Fruit fly (Drosophila melanogaster) whole organism, wandering third instar larva: ENCODE measurements around the gene lin-52.
A peak's percentile ranks its signal among the peaks of the same experiment; 100 is the strongest.

ENCODE experiments used
- Abd-B ChIP-seq: fragments of >200 bp; optimal IDR thresholded peaks from 2 replicates; lab custom pipeline; 2017; ENCODE audit warnings: missing biosample characterization, missing genetic modification characterization
- CG32264 ChIP-seq: fragments of 200-800 bp; sonication (Bioruptor generic); optimal IDR thresholded peaks from 2 replicates; lab custom pipeline; 2016; ENCODE audit warnings: missing biosample characterization, missing genetic modification characterization
- CG9705 ChIP-seq: fragments of 200-800 bp; sonication (Bioruptor generic); optimal IDR thresholded peaks from 2 replicates; lab custom pipeline; 2018; ENCODE audit warnings: missing biosample characterization, mild to moderate bottlenecking, missing genetic modification characterization
- CrebA ChIP-seq: fragments of 200-800 bp; sonication (Bioruptor generic); optimal IDR thresholded peaks from 2 replicates; lab custom pipeline; 2016; ENCODE audit warnings: missing biosample characterization, mild to moderate bottlenecking, missing genetic modification characterization, borderline replicate concordance
- Dfd ChIP-seq: fragments of >200 bp; optimal IDR thresholded peaks from 2 replicates; lab custom pipeline; 2017; ENCODE audit warnings: missing biosample characterization, missing genetic modification characterization
- Dif ChIP-seq: fragments of 200-275, 200-300 bp; sonication (Bioruptor generic); optimal IDR thresholded peaks from 2 replicates; lab custom pipeline; 2018; ENCODE audit warnings: missing biosample characterization, missing genetic modification characterization; ENCODE audit not compliant: partially characterized antibody
- GATAd ChIP-seq: sonication (Bioruptor generic); optimal IDR thresholded peaks from 2 replicates; lab custom pipeline; 2016; ENCODE audit warnings: missing biosample characterization, missing genetic modification characterization
- HLH106 ChIP-seq: fragments of 200-800 bp; optimal IDR thresholded peaks from 3 replicates; lab custom pipeline; 2019; ENCODE audit warnings: missing biosample characterization, mild to moderate bottlenecking, missing genetic modification characterization, moderate library complexity
- Hnf4 ChIP-seq: fragments of 200-800 bp; sonication (Bioruptor generic); optimal IDR thresholded peaks from 2 replicates; lab custom pipeline; 2016; ENCODE audit warnings: missing biosample characterization, mild to moderate bottlenecking, missing genetic modification characterization
- Hr78 ChIP-seq: fragments of >200 bp; optimal IDR thresholded peaks from 2 replicates; lab custom pipeline; 2017; ENCODE audit warnings: missing biosample characterization, missing genetic modification characterization
- Hr83 ChIP-seq: fragments of 200-300 bp; sonication (Bioruptor generic); optimal IDR thresholded peaks from 2 replicates; lab custom pipeline; 2016; ENCODE audit warnings: missing biosample characterization, mild to moderate bottlenecking, missing genetic modification characterization, moderate library complexity; ENCODE audit not compliant: poor library complexity, severe bottlenecking
- Jra ChIP-seq: sonication (Bioruptor generic); optimal IDR thresholded peaks from 2 replicates; lab custom pipeline; 2016; ENCODE audit warnings: missing biosample characterization, missing genetic modification characterization
- Mio ChIP-seq: sonication (Bioruptor generic); optimal IDR thresholded peaks from 2 replicates; lab custom pipeline; 2016; ENCODE audit warnings: missing biosample characterization, missing genetic modification characterization
- Myc ChIP-seq: fragments of >200 bp; optimal IDR thresholded peaks from 2 replicates; lab custom pipeline; 2017
- N ChIP-seq: fragments of >200 bp; optimal IDR thresholded peaks from 2 replicates; lab custom pipeline; 2018; ENCODE audit warnings: missing biosample characterization, missing external identifiers, missing genetic modification characterization
- OdsH ChIP-seq: fragments of 200-800 bp; sonication (Bioruptor generic); optimal IDR thresholded peaks from 2 replicates; lab custom pipeline; 2016; ENCODE audit warnings: missing biosample characterization, mild to moderate bottlenecking, missing genetic modification characterization
- Rel ChIP-seq, 2 experiments: fragments of 200-800 bp; sonication (Bioruptor generic) in 1 of 2; optimal IDR thresholded peaks; 2 replicates in 1 of 2; 3 replicates in 1 of 2; lab custom pipeline; 2016 to 2019; ENCODE audit warnings: mild to moderate bottlenecking in 2 of 2, missing biosample characterization in 2 of 2, missing genetic modification characterization in 2 of 2, moderate library complexity in 1 of 2
- Sp1 ChIP-seq: fragments of 200-800 bp; sonication (Bioruptor generic); optimal IDR thresholded peaks from 3 replicates; lab custom pipeline; 2019; ENCODE audit warnings: missing biosample characterization, mild to moderate bottlenecking, missing genetic modification characterization, moderate library complexity
- Vsx2 ChIP-seq: fragments of 200-300, 225-300 bp; sonication (Bioruptor generic); optimal IDR thresholded peaks from 2 replicates; lab custom pipeline; 2018; ENCODE audit warnings: missing biosample characterization, missing genetic modification characterization; ENCODE audit not compliant: partially characterized antibody
- br ChIP-seq: fragments of 200-800 bp; sonication (Bioruptor generic); optimal IDR thresholded peaks from 2 replicates; lab custom pipeline; 2016; ENCODE audit warnings: missing biosample characterization, missing genetic modification characterization
- brk ChIP-seq: fragments of 200-800 bp; sonication (Bioruptor generic); optimal IDR thresholded peaks from 2 replicates; lab custom pipeline; 2016; ENCODE audit warnings: missing biosample characterization, mild to moderate bottlenecking, missing genetic modification characterization
- dl ChIP-seq, 2 experiments: fragments of 175-275, 200-275 bp in 1 of 2; fragments of 200-275 bp in 1 of 2; sonication (Bioruptor generic); optimal IDR thresholded peaks; lab custom pipeline; 2018; ENCODE audit warnings: mild to moderate bottlenecking in 2 of 2, missing biosample characterization in 2 of 2, missing genetic modification characterization in 2 of 2, moderate library complexity in 2 of 2; ENCODE audit not compliant: partially characterized antibody in 2 of 2, insufficient read depth in 1 of 2
- dmrt93B ChIP-seq: fragments of 200-800 bp; sonication (Bioruptor generic); optimal IDR thresholded peaks from 2 replicates; lab custom pipeline; 2018; ENCODE audit warnings: missing biosample characterization, mild to moderate bottlenecking, missing genetic modification characterization
- dsf ChIP-seq: sonication (Bioruptor generic); optimal IDR thresholded peaks from 2 replicates; lab custom pipeline; 2016; ENCODE audit warnings: missing biosample characterization, missing genetic modification characterization, borderline replicate concordance
- ey ChIP-seq: fragments of 200-800 bp; sonication (Bioruptor generic); optimal IDR thresholded peaks from 2 replicates; lab custom pipeline; 2016; ENCODE audit warnings: missing biosample characterization, missing genetic modification characterization
- foxo ChIP-seq, 2 experiments: fragments of 200-800 bp; sonication (Bioruptor generic); optimal IDR thresholded peaks; 2 replicates in 1 of 2; 3 replicates in 1 of 2; lab custom pipeline; 2016 to 2017; ENCODE audit warnings: missing biosample characterization in 2 of 2, missing genetic modification characterization in 2 of 2
- fru ChIP-seq: fragments of 200-800 bp; sonication (Bioruptor generic); optimal IDR thresholded peaks from 3 replicates; lab custom pipeline; 2016; ENCODE audit warnings: missing biosample characterization, mild to moderate bottlenecking, missing genetic modification characterization
- h ChIP-seq: fragments of 200-800 bp; sonication (Bioruptor generic); optimal IDR thresholded peaks from 3 replicates; lab custom pipeline; 2016; ENCODE audit warnings: missing biosample characterization, mild to moderate bottlenecking, missing genetic modification characterization
- jim ChIP-seq: fragments of 175-275, 200-325 bp; sonication (Bioruptor generic); optimal IDR thresholded peaks from 2 replicates; lab custom pipeline; 2016; ENCODE audit warnings: missing biosample characterization, mild to moderate bottlenecking, missing genetic modification characterization
- lola ChIP-seq: fragments of >200 bp; optimal IDR thresholded peaks from 2 replicates; lab custom pipeline; 2017; ENCODE audit warnings: missing biosample characterization, missing genetic modification characterization
- pan ChIP-seq: fragments of >200 bp; optimal IDR thresholded peaks from 2 replicates; lab custom pipeline; 2017
- psq ChIP-seq: fragments of 200-800 bp; sonication (Bioruptor generic); optimal IDR thresholded peaks from 3 replicates; lab custom pipeline; 2017; ENCODE audit warnings: missing biosample characterization, mild to moderate bottlenecking, missing genetic modification characterization, moderate library complexity
- rgr ChIP-seq: fragments of 200-800 bp; sonication (Bioruptor generic); optimal IDR thresholded peaks from 3 replicates; lab custom pipeline; 2016; ENCODE audit warnings: missing biosample characterization, mild to moderate bottlenecking, missing genetic modification characterization
- sage ChIP-seq: fragments of 200-800 bp; sonication (Bioruptor generic); optimal IDR thresholded peaks from 2 replicates; lab custom pipeline; 2016; ENCODE audit warnings: missing biosample characterization, mild to moderate bottlenecking, missing genetic modification characterization
- sv ChIP-seq: fragments of 200-800 bp; sonication (Bioruptor generic); optimal IDR thresholded peaks from 3 replicates; lab custom pipeline; 2016; ENCODE audit warnings: missing biosample characterization, missing genetic modification characterization
- tai ChIP-seq: sonication (Bioruptor generic); optimal IDR thresholded peaks from 2 replicates; lab custom pipeline; 2016; ENCODE audit warnings: missing biosample characterization, missing genetic modification characterization
- usp ChIP-seq: fragments of >200 bp; optimal IDR thresholded peaks from 2 replicates; lab custom pipeline; 2017; ENCODE audit warnings: missing biosample characterization, missing genetic modification characterization
- woc ChIP-seq: sonication (Bioruptor generic); optimal IDR thresholded peaks from 2 replicates; lab custom pipeline; 2016; ENCODE audit warnings: missing biosample characterization, mild to moderate bottlenecking, missing genetic modification characterization

lin-52 gene

dm6 chrX:5744992-5745732, 9.6 kb downstream of the lin-52 start:
- no peak for TF ChIP-seq Rel (GFP tag; optimal IDR thresholded peaks at IDR 0.05; lab: Kevin White, UChicago)
- no peak for TF ChIP-seq Rel (tag; optimal IDR thresholded peaks at IDR 0.05; lab: Kevin White, UChicago)
- TF ChIP-seq h (GFP tag; lab: Kevin White, UChicago) = peak; percentile 23
- no peak for TF ChIP-seq OdsH
- TF ChIP-seq rgr (GFP tag; lab: Kevin White, UChicago) = peak; percentile 13
- TF ChIP-seq pan (lab: Kevin White, UChicago) = no peak
- TF ChIP-seq woc (GFP tag; lab: Kevin White, UChicago) = peak; percentile 74
- TF ChIP-seq jim (GFP tag; lab: Kevin White, UChicago) = no peak
- TF ChIP-seq usp = no peak
- TF ChIP-seq GATAd (GFP tag; lab: Kevin White, UChicago) = no peak
- TF ChIP-seq Hnf4 (GFP tag; lab: Kevin White, UChicago) = no peak
- TF ChIP-seq sv = no peak
- no peak for TF ChIP-seq Dif (GFP tag; lab: Kevin White, UChicago)
- no peak for TF ChIP-seq psq (GFP tag; lab: Kevin White, UChicago)
- TF ChIP-seq Abd-B (GFP tag; lab: Kevin White, UChicago) = no peak
- TF ChIP-seq Mio = no peak
- TF ChIP-seq tai (GFP tag; lab: Kevin White, UChicago) = no peak
- TF ChIP-seq CrebA (GFP tag; lab: Kevin White, UChicago) = no peak
- TF ChIP-seq fru (GFP tag; lab: Kevin White, UChicago) = peak; percentile 8
- no peak for TF ChIP-seq dsf (GFP tag; lab: Kevin White, UChicago)
- TF ChIP-seq Dfd (GFP tag; lab: Kevin White, UChicago) = no peak
- TF ChIP-seq lola (GFP tag; lab: Kevin White, UChicago) = no peak
- peak; percentile 29 for TF ChIP-seq Hr83 (GFP tag; lab: Kevin White, UChicago)
- peak; percentile 13 for TF ChIP-seq ey (GFP tag; lab: Kevin White, UChicago)
- no peak for TF ChIP-seq N (GFP tag; lab: Kevin White, UChicago)
- no peak for TF ChIP-seq dmrt93B (GFP tag; lab: Kevin White, UChicago)
- peak in 1 of 2 experiments; percentile 39 for TF ChIP-seq foxo (GFP tag; optimal IDR thresholded peaks at IDR 0.05; lab: Kevin White, UChicago)
- no peak for TF ChIP-seq HLH106 (tag; lab: Kevin White, UChicago)
- no peak for TF ChIP-seq brk (GFP tag; lab: Kevin White, UChicago)
- no peak for TF ChIP-seq CG32264 (GFP tag; lab: Kevin White, UChicago)
- TF ChIP-seq br (GFP tag; lab: Kevin White, UChicago) = peak; percentile 44
- no peak for TF ChIP-seq Sp1 (GFP tag; lab: Kevin White, UChicago)
- no peak for TF ChIP-seq Jra (GFP tag; lab: Kevin White, UChicago)
- TF ChIP-seq Hr78 (GFP tag; lab: Kevin White, UChicago) = no peak
- TF ChIP-seq CG9705 (GFP tag; lab: Kevin White, UChicago) = no peak
- TF ChIP-seq Vsx2 (GFP tag; lab: Kevin White, UChicago) = no peak
- TF ChIP-seq Myc (lab: Kevin White, UChicago) = no peak
- no peak for TF ChIP-seq sage
- TF ChIP-seq dl (GFP tag; optimal IDR thresholded peaks at IDR 0.05; lab: Kevin White, UChicago; ENCODE audit: insufficient read depth in 1 of 2, partially characterized antibody in 2 of 2) = no peak

DNA sequence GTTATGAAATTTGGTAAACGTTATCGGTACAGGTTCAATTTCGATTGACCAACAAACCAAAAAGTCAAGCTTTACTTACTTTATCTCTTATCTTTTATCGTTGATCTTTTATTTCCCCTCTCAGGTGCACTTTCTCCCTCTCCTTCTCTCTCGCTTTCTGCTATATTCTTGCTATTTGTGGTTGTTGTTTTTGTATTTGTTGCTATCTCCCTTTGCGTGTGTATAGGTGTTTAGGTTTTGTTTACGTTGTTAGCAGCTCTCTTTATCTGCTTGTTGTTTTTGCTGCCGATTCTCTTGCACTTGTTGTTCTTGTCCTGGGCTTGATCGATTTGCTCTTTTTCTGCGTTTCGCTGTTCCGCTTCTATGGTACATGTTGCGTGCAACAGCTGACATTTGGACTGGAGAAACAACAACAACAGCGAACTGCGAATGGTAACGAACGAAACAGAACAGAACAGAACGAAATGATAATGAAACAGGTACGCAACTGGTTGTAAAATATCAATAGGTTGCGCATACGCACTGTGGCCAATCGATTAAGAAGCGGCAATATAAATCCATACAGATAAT, 10.4 kb downstream of the lin-52 start:
- TF ChIP-seq psq (GFP tag; lab: Kevin White, UChicago) = peak; percentile 28
- no peak for TF ChIP-seq dmrt93B (GFP tag; lab: Kevin White, UChicago)
- no peak for TF ChIP-seq Mio
- no peak for TF ChIP-seq usp
- TF ChIP-seq jim (GFP tag; lab: Kevin White, UChicago) = no peak
- TF ChIP-seq br (GFP tag; lab: Kevin White, UChicago) = no peak
